Worm (Caenorhabditis elegans): ENCODE data around the gene prx-2.

DNA sequence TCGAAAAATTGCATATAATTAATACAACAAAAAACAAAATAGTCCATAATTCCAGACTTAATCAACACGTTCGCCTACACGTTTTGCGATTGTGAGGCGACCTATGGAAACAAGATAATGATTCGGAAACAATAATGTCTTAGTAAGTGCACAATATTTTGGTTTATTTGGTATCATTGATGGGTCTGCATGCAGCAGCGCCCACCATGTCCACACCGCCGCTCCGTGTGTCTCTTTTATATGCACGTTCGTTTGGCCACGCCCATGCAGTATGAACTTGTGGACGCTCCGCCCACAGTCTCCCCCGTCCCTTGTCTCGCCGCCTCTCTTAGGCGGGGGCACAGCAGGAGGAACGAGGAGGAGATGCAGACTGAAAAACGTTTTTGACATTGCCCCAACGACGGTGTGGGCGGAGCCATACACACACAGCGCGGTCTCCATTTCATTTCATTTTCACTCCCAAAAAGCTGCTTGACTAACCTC, 49.7 kb upstream of the prx-2 start, which contains the start of gene mig-38:
- TF ChIP-seq ceh-39 (tag; optimal IDR thresholded peaks at IDR 0.05) (no peak), snpc-4 (tag; optimal IDR thresholded peaks at IDR 0.05) (no peak), elt-1 (tag; optimal IDR thresholded peaks at IDR 0.05; ENCODE audit: borderline replicate concordance, insufficient read depth) (no peak), sptf-1 (tag; optimal IDR thresholded peaks at IDR 0.05) (peak; percentile 33), nhr-76 (tag; optimal IDR thresholded peaks at IDR 0.05) (no peak), blmp-1 (tag; optimal IDR thresholded peaks at IDR 0.05) (no peak), ztf-11 (tag; optimal IDR thresholded peaks at IDR 0.05) (no peak), ceh-83 (GFP tag; optimal IDR thresholded peaks at IDR 0.05) (no peak), unc-62 (GFP tag; optimal IDR thresholded peaks at IDR 0.05) (no peak), nhr-28 (tag; optimal IDR thresholded peaks at IDR 0.05) (no peak), nhr-12 (tag; optimal IDR thresholded peaks at IDR 0.05) (no peak), sem-2 (GFP tag; optimal IDR thresholded peaks at IDR 0.05) (no peak), unc-120 (tag; optimal IDR thresholded peaks at IDR 0.05; ENCODE audit: poor library complexity, severe bottlenecking) (peak; percentile 37), lsy-2 (tag; optimal IDR thresholded peaks at IDR 0.05) (no peak)

All from whole organism, mixed stage, embryonic.